Fruit fly (Drosophila melanogaster) whole organism, wandering third instar larva: ENCODE measurements around the gene msl-3.
A peak's percentile ranks its signal among the peaks of the same experiment; 100 is the strongest.

Source experiments
- Abd-B ChIP-seq: fragments of >200 bp; optimal IDR thresholded peaks from 2 replicates; lab custom pipeline; 2017; ENCODE audit warnings: missing biosample characterization, missing genetic modification characterization
- CG32264 ChIP-seq: fragments of 200-800 bp; sonication (Bioruptor generic); optimal IDR thresholded peaks from 2 replicates; lab custom pipeline; 2016; ENCODE audit warnings: missing biosample characterization, missing genetic modification characterization
- CG9705 ChIP-seq: fragments of 200-800 bp; sonication (Bioruptor generic); optimal IDR thresholded peaks from 2 replicates; lab custom pipeline; 2018; ENCODE audit warnings: missing biosample characterization, mild to moderate bottlenecking, missing genetic modification characterization
- CrebA ChIP-seq: fragments of 200-800 bp; sonication (Bioruptor generic); optimal IDR thresholded peaks from 2 replicates; lab custom pipeline; 2016; ENCODE audit warnings: missing biosample characterization, mild to moderate bottlenecking, missing genetic modification characterization, borderline replicate concordance
- Dfd ChIP-seq: fragments of >200 bp; optimal IDR thresholded peaks from 2 replicates; lab custom pipeline; 2017; ENCODE audit warnings: missing biosample characterization, missing genetic modification characterization
- Dif ChIP-seq: fragments of 200-275, 200-300 bp; sonication (Bioruptor generic); optimal IDR thresholded peaks from 2 replicates; lab custom pipeline; 2018; ENCODE audit warnings: missing biosample characterization, missing genetic modification characterization; ENCODE audit not compliant: partially characterized antibody
- GATAd ChIP-seq: sonication (Bioruptor generic); optimal IDR thresholded peaks from 2 replicates; lab custom pipeline; 2016; ENCODE audit warnings: missing biosample characterization, missing genetic modification characterization
- HLH106 ChIP-seq: fragments of 200-800 bp; optimal IDR thresholded peaks from 3 replicates; lab custom pipeline; 2019; ENCODE audit warnings: missing biosample characterization, mild to moderate bottlenecking, missing genetic modification characterization, moderate library complexity
- Hnf4 ChIP-seq: fragments of 200-800 bp; sonication (Bioruptor generic); optimal IDR thresholded peaks from 2 replicates; lab custom pipeline; 2016; ENCODE audit warnings: missing biosample characterization, mild to moderate bottlenecking, missing genetic modification characterization
- Hr78 ChIP-seq: fragments of >200 bp; optimal IDR thresholded peaks from 2 replicates; lab custom pipeline; 2017; ENCODE audit warnings: missing biosample characterization, missing genetic modification characterization
- Hr83 ChIP-seq: fragments of 200-300 bp; sonication (Bioruptor generic); optimal IDR thresholded peaks from 2 replicates; lab custom pipeline; 2016; ENCODE audit warnings: missing biosample characterization, mild to moderate bottlenecking, missing genetic modification characterization, moderate library complexity; ENCODE audit not compliant: poor library complexity, severe bottlenecking
- Jra ChIP-seq: sonication (Bioruptor generic); optimal IDR thresholded peaks from 2 replicates; lab custom pipeline; 2016; ENCODE audit warnings: missing biosample characterization, missing genetic modification characterization
- Mio ChIP-seq: sonication (Bioruptor generic); optimal IDR thresholded peaks from 2 replicates; lab custom pipeline; 2016; ENCODE audit warnings: missing biosample characterization, missing genetic modification characterization
- Myc ChIP-seq: fragments of >200 bp; optimal IDR thresholded peaks from 2 replicates; lab custom pipeline; 2017
- N ChIP-seq: fragments of >200 bp; optimal IDR thresholded peaks from 2 replicates; lab custom pipeline; 2018; ENCODE audit warnings: missing biosample characterization, missing external identifiers, missing genetic modification characterization
- OdsH ChIP-seq: fragments of 200-800 bp; sonication (Bioruptor generic); optimal IDR thresholded peaks from 2 replicates; lab custom pipeline; 2016; ENCODE audit warnings: missing biosample characterization, mild to moderate bottlenecking, missing genetic modification characterization
- Rel ChIP-seq, 2 experiments: fragments of 200-800 bp; sonication (Bioruptor generic) in 1 of 2; optimal IDR thresholded peaks; 2 replicates in 1 of 2; 3 replicates in 1 of 2; lab custom pipeline; 2016 to 2019; ENCODE audit warnings: mild to moderate bottlenecking in 2 of 2, missing biosample characterization in 2 of 2, missing genetic modification characterization in 2 of 2, moderate library complexity in 1 of 2
- Sp1 ChIP-seq: fragments of 200-800 bp; sonication (Bioruptor generic); optimal IDR thresholded peaks from 3 replicates; lab custom pipeline; 2019; ENCODE audit warnings: missing biosample characterization, mild to moderate bottlenecking, missing genetic modification characterization, moderate library complexity
- Vsx2 ChIP-seq: fragments of 200-300, 225-300 bp; sonication (Bioruptor generic); optimal IDR thresholded peaks from 2 replicates; lab custom pipeline; 2018; ENCODE audit warnings: missing biosample characterization, missing genetic modification characterization; ENCODE audit not compliant: partially characterized antibody
- br ChIP-seq: fragments of 200-800 bp; sonication (Bioruptor generic); optimal IDR thresholded peaks from 2 replicates; lab custom pipeline; 2016; ENCODE audit warnings: missing biosample characterization, missing genetic modification characterization
- brk ChIP-seq: fragments of 200-800 bp; sonication (Bioruptor generic); optimal IDR thresholded peaks from 2 replicates; lab custom pipeline; 2016; ENCODE audit warnings: missing biosample characterization, mild to moderate bottlenecking, missing genetic modification characterization
- dl ChIP-seq, 2 experiments: fragments of 175-275, 200-275 bp in 1 of 2; fragments of 200-275 bp in 1 of 2; sonication (Bioruptor generic); optimal IDR thresholded peaks; lab custom pipeline; 2018; ENCODE audit warnings: mild to moderate bottlenecking in 2 of 2, missing biosample characterization in 2 of 2, missing genetic modification characterization in 2 of 2, moderate library complexity in 2 of 2; ENCODE audit not compliant: partially characterized antibody in 2 of 2, insufficient read depth in 1 of 2
- dmrt93B ChIP-seq: fragments of 200-800 bp; sonication (Bioruptor generic); optimal IDR thresholded peaks from 2 replicates; lab custom pipeline; 2018; ENCODE audit warnings: missing biosample characterization, mild to moderate bottlenecking, missing genetic modification characterization
- dsf ChIP-seq: sonication (Bioruptor generic); optimal IDR thresholded peaks from 2 replicates; lab custom pipeline; 2016; ENCODE audit warnings: missing biosample characterization, missing genetic modification characterization, borderline replicate concordance
- ey ChIP-seq: fragments of 200-800 bp; sonication (Bioruptor generic); optimal IDR thresholded peaks from 2 replicates; lab custom pipeline; 2016; ENCODE audit warnings: missing biosample characterization, missing genetic modification characterization
- foxo ChIP-seq, 2 experiments: fragments of 200-800 bp; sonication (Bioruptor generic); optimal IDR thresholded peaks; 2 replicates in 1 of 2; 3 replicates in 1 of 2; lab custom pipeline; 2016 to 2017; ENCODE audit warnings: missing biosample characterization in 2 of 2, missing genetic modification characterization in 2 of 2
- fru ChIP-seq: fragments of 200-800 bp; sonication (Bioruptor generic); optimal IDR thresholded peaks from 3 replicates; lab custom pipeline; 2016; ENCODE audit warnings: missing biosample characterization, mild to moderate bottlenecking, missing genetic modification characterization
- h ChIP-seq: fragments of 200-800 bp; sonication (Bioruptor generic); optimal IDR thresholded peaks from 3 replicates; lab custom pipeline; 2016; ENCODE audit warnings: missing biosample characterization, mild to moderate bottlenecking, missing genetic modification characterization
- jim ChIP-seq: fragments of 175-275, 200-325 bp; sonication (Bioruptor generic); optimal IDR thresholded peaks from 2 replicates; lab custom pipeline; 2016; ENCODE audit warnings: missing biosample characterization, mild to moderate bottlenecking, missing genetic modification characterization
- lola ChIP-seq: fragments of >200 bp; optimal IDR thresholded peaks from 2 replicates; lab custom pipeline; 2017; ENCODE audit warnings: missing biosample characterization, missing genetic modification characterization
- pan ChIP-seq: fragments of >200 bp; optimal IDR thresholded peaks from 2 replicates; lab custom pipeline; 2017
- psq ChIP-seq: fragments of 200-800 bp; sonication (Bioruptor generic); optimal IDR thresholded peaks from 3 replicates; lab custom pipeline; 2017; ENCODE audit warnings: missing biosample characterization, mild to moderate bottlenecking, missing genetic modification characterization, moderate library complexity
- rgr ChIP-seq: fragments of 200-800 bp; sonication (Bioruptor generic); optimal IDR thresholded peaks from 3 replicates; lab custom pipeline; 2016; ENCODE audit warnings: missing biosample characterization, mild to moderate bottlenecking, missing genetic modification characterization
- sage ChIP-seq: fragments of 200-800 bp; sonication (Bioruptor generic); optimal IDR thresholded peaks from 2 replicates; lab custom pipeline; 2016; ENCODE audit warnings: missing biosample characterization, mild to moderate bottlenecking, missing genetic modification characterization
- sv ChIP-seq: fragments of 200-800 bp; sonication (Bioruptor generic); optimal IDR thresholded peaks from 3 replicates; lab custom pipeline; 2016; ENCODE audit warnings: missing biosample characterization, missing genetic modification characterization
- tai ChIP-seq: sonication (Bioruptor generic); optimal IDR thresholded peaks from 2 replicates; lab custom pipeline; 2016; ENCODE audit warnings: missing biosample characterization, missing genetic modification characterization
- usp ChIP-seq: fragments of >200 bp; optimal IDR thresholded peaks from 2 replicates; lab custom pipeline; 2017; ENCODE audit warnings: missing biosample characterization, missing genetic modification characterization
- woc ChIP-seq: sonication (Bioruptor generic); optimal IDR thresholded peaks from 2 replicates; lab custom pipeline; 2016; ENCODE audit warnings: missing biosample characterization, mild to moderate bottlenecking, missing genetic modification characterization

Gene msl-3

DNA sequence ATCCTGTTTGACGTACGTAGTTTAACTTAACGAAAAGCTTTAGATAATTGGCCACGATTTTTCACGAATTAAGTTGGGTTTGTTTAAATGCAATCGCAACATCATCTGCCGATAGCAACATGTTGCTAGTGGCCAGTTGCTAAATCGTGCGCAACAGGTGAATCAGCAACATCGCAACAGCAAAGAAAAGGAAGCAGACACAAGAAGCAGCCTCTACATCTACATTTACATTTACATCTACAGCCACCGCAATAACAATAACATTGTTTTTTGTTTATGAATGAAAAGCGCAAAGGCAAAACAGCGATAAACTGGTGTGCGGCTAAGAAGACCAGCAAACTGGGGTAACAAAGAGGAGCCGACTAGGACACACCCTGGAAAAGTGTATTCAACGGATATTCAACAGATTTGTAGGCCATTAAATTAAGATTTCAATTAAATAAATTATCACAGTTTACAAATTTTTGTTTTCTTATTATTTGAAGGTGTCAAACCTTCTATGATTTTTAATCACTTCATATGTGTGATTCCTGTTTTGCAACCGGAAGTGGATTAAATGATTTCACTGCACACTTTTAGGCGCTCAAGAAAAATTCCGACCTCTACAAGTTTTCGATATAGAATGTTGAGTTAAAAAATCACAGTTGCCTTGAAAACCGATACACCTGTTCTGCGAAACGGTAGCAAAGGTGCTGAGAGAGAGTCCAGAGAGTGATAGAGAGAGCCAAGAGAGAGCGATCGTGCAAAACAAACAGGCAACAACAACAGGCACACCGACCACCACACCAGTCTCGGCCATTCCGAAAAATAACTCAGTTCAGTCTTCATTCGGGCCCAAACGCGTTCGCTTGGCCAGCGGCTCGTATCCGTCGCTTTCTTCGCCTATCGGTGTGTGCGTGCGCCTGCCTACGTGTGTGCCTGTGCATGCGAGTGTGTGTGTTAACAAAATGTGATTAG is 8.6 kb upstream of the msl-3 start, which contains the start of gene melt:
melt (plus strand) TSS at position 818 of the 957 bp plus-strand sequence.
- TF ChIP-seq h (GFP tag; lab: Kevin White, UChicago) (peak; percentile 89), Hnf4 (peak; percentile 72), tai (no peak), Jra (GFP tag; lab: Kevin White, UChicago) (peak; percentile 49), foxo (GFP tag; optimal IDR thresholded peaks at IDR 0.05; lab: Kevin White, UChicago) (peak in 1 of 2 experiments; percentile 90), pan (peak; percentile 84), OdsH (peak; percentile 87), Myc (lab: Kevin White, UChicago) (peak; percentile 12), ey (GFP tag; lab: Kevin White, UChicago) (peak; percentile 90), Vsx2 (peak; percentile 81), Sp1 (GFP tag; lab: Kevin White, UChicago) (peak; percentile 89), brk (GFP tag; lab: Kevin White, UChicago) (peak; percentile 67), Mio (GFP tag; lab: Kevin White, UChicago) (peak; percentile 2), psq (GFP tag; lab: Kevin White, UChicago) (peak; percentile 99), Hr78 (GFP tag; lab: Kevin White, UChicago) (no peak), Dfd (peak; percentile 40), CG32264 (peak; percentile 52), lola (GFP tag; lab: Kevin White, UChicago) (no peak), usp (no peak), dsf (GFP tag; lab: Kevin White, UChicago) (peak; percentile 73), Abd-B (GFP tag; lab: Kevin White, UChicago) (no peak), dmrt93B (peak; percentile 87), GATAd (GFP tag; lab: Kevin White, UChicago) (no peak), N (GFP tag; lab: Kevin White, UChicago) (no peak), sage (GFP tag; lab: Kevin White, UChicago) (peak; percentile 42), Dif (GFP tag; lab: Kevin White, UChicago) (peak; percentile 92), rgr (GFP tag; lab: Kevin White, UChicago) (peak; percentile 85), fru (GFP tag; lab: Kevin White, UChicago) (peak; percentile 89), Rel (GFP tag; optimal IDR thresholded peaks at IDR 0.05; lab: Kevin White, UChicago) (no peak), Rel (tag; optimal IDR thresholded peaks at IDR 0.05; lab: Kevin White, UChicago) (peak; percentile 48), woc (peak; percentile 98), dl (GFP tag; optimal IDR thresholded peaks at IDR 0.05; lab: Kevin White, UChicago; ENCODE audit: insufficient read depth in 1 of 2, partially characterized antibody in 2 of 2) (peak; percentile 72 to 81), br (GFP tag; lab: Kevin White, UChicago) (peak; percentile 93), CrebA (GFP tag; lab: Kevin White, UChicago) (no peak), Hr83 (peak; percentile 86), jim (GFP tag; lab: Kevin White, UChicago) (peak; percentile 65), HLH106 (tag; lab: Kevin White, UChicago) (peak; percentile 88), CG9705 (GFP tag; lab: Kevin White, UChicago) (peak; percentile 86), sv (GFP tag; lab: Kevin White, UChicago) (peak; percentile 88)

DNA sequence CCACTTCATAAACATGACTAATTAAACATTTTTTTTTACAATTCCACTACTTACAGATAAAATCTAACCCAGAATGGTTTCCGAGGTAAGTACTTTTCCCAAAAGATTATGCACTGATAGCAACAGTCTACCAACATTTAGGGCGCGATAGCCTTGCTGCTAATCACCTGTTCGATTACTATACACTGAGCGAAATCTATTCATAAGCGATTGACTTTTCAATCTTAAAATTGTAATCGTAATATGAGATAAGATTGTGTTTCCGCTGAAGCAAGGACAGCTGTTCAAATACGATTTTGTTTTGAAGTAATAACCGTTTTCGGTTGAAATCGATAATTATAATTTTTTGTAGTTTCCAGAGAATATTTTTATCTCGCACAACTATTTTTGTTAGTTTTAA is 7.3 kb upstream of the msl-3 start:
- TF ChIP-seq fru (GFP tag; lab: Kevin White, UChicago): peak; percentile 20
- no peak for TF ChIP-seq woc
